Fruit fly (Drosophila melanogaster) whole organism, embryonic: ENCODE data around the gene Fas3.

ENCODE experiments used
- ATbp ChIP-seq: fragments of 200-800 bp; sonication (Bioruptor generic); optimal IDR thresholded peaks from 2 replicates; lab custom pipeline; 2017; ENCODE audit warnings: missing biosample characterization, mild to moderate bottlenecking, missing genetic modification characterization, missing genetic modification reagents
- Abd-B ChIP-seq: fragments of 200-800 bp; sonication (Bioruptor generic); optimal IDR thresholded peaks from 2 replicates; lab custom pipeline; 2018; ENCODE audit warnings: missing biosample characterization, mild to moderate bottlenecking, missing genetic modification characterization, moderate library complexity
- B-H2 ChIP-seq: fragments of 200-800 bp; sonication (Bioruptor generic); optimal IDR thresholded peaks from 2 replicates; lab custom pipeline; 2018; ENCODE audit warnings: missing biosample characterization, mild to moderate bottlenecking, missing genetic modification characterization
- BEAF-32 ChIP-seq: fragments of 200-800 bp; sonication (Bioruptor generic); optimal IDR thresholded peaks from 3 replicates; lab custom pipeline; 2017; ENCODE audit warnings: missing biosample characterization, missing genetic modification characterization, mild to moderate bottlenecking, moderate library complexity, missing genetic modification reagents
- CG10321 ChIP-seq: fragments of 200-800 bp; sonication (Bioruptor generic); IDR thresholded peaks from 2 replicates; pipeline ENCODE4 v1.3.6; 2022; ENCODE audit warnings: missing biosample characterization, missing genetic modification characterization
- CG10462 ChIP-seq: fragments of 200-800 bp; sonication (Bioruptor generic); optimal IDR thresholded peaks from 2 replicates; lab custom pipeline; 2016; ENCODE audit warnings: missing biosample characterization, missing genetic modification characterization
- CG10959 ChIP-seq: fragments of 200-800 bp; sonication (Bioruptor generic); IDR thresholded peaks from 2 replicates; pipeline ENCODE4 v1.3.6; 2022; ENCODE audit warnings: missing biosample characterization, missing genetic modification characterization
- CG12104 ChIP-seq: fragments of 200-800 bp; sonication (Bioruptor generic); optimal IDR thresholded peaks from 3 replicates; lab custom pipeline; 2016; ENCODE audit warnings: missing biosample characterization, missing genetic modification characterization
- CG14441 ChIP-seq: fragments of 200-800 bp; sonication (Bioruptor generic); IDR thresholded peaks from 2 replicates; pipeline ENCODE4 v1.3.6; 2022; ENCODE audit warnings: missing biosample characterization, missing genetic modification characterization
- CG2678 ChIP-seq: fragments of 200-800 bp; sonication (Bioruptor generic); optimal IDR thresholded peaks from 3 replicates; lab custom pipeline; 2019; ENCODE audit warnings: missing biosample characterization, mild to moderate bottlenecking, missing genetic modification characterization, moderate library complexity
- CG32772 ChIP-seq: fragments of 200-800 bp; sonication (Bioruptor generic); IDR thresholded peaks from 2 replicates; pipeline ENCODE4 v1.3.6; 2022; ENCODE audit warnings: missing biosample characterization, missing genetic modification characterization
- CG3407 ChIP-seq: fragments of 200-800 bp; sonication (Bioruptor generic); optimal IDR thresholded peaks from 2 replicates; lab custom pipeline; 2018; ENCODE audit warnings: missing biosample characterization, mild to moderate bottlenecking, missing genetic modification characterization
- CG4282 ChIP-seq: fragments of 200-800 bp; sonication (Bioruptor generic); optimal IDR thresholded peaks from 2 replicates; lab custom pipeline; 2016; ENCODE audit warnings: missing biosample characterization, missing genetic modification characterization
- CG43689 ChIP-seq: fragments of 200-800 bp; sonication (Bioruptor generic); IDR thresholded peaks from 2 replicates; pipeline ENCODE4 v1.3.6; 2022; ENCODE audit warnings: missing biosample characterization, missing genetic modification characterization
- CG5953 ChIP-seq: fragments of 200-800 bp; sonication (Bioruptor generic); IDR thresholded peaks from 2 replicates; pipeline ENCODE4 v1.3.6; 2022; ENCODE audit warnings: missing biosample characterization, missing genetic modification characterization
- CG6689 ChIP-seq: fragments of 200-800 bp; sonication (Bioruptor generic); IDR thresholded peaks from 2 replicates; pipeline ENCODE4 v1.3.6; 2022; ENCODE audit warnings: missing biosample characterization, missing genetic modification characterization
- CG7928 ChIP-seq: fragments of 200-800 bp; sonication (Bioruptor generic); optimal IDR thresholded peaks from 2 replicates; lab custom pipeline; 2017; ENCODE audit warnings: missing biosample characterization, mild to moderate bottlenecking, missing genetic modification characterization
- CG9727 ChIP-seq: fragments of 200-800 bp; sonication (Bioruptor generic); optimal IDR thresholded peaks from 3 replicates; lab custom pipeline; 2017; ENCODE audit warnings: missing biosample characterization, mild to moderate bottlenecking, missing genetic modification characterization
- Doc2 ChIP-seq: fragments of 200-800 bp; sonication (Bioruptor generic); IDR thresholded peaks from 2 replicates; pipeline ENCODE4 v1.3.6; 2022; ENCODE audit warnings: missing biosample characterization, missing genetic modification characterization
- NK7.1 ChIP-seq: fragments of 200-800 bp; sonication (Bioruptor generic); optimal IDR thresholded peaks from 3 replicates; lab custom pipeline; 2016; ENCODE audit warnings: missing biosample characterization, missing genetic modification characterization
- Nf-YA ChIP-seq: fragments of 200-800 bp; sonication (Bioruptor generic); IDR thresholded peaks from 2 replicates; pipeline ENCODE4 v1.3.6; 2022; ENCODE audit warnings: missing biosample characterization, missing genetic modification characterization
- Oli ChIP-seq: fragments of 200-800 bp; sonication (Bioruptor generic); optimal IDR thresholded peaks from 2 replicates; lab custom pipeline; 2018; ENCODE audit warnings: missing biosample characterization, mild to moderate bottlenecking, missing genetic modification characterization, moderate library complexity
- Sin3A ChIP-seq: fragments of >200 bp; optimal IDR thresholded peaks from 2 replicates; lab custom pipeline; 2018
- Sox102F ChIP-seq: fragments of 200-800 bp; sonication (Bioruptor generic); optimal IDR thresholded peaks from 2 replicates; lab custom pipeline; 2018; ENCODE audit warnings: missing biosample characterization, mild to moderate bottlenecking, missing genetic modification characterization, moderate library complexity
- Sry-β ChIP-seq: fragments of 200-800 bp; sonication (Bioruptor generic); optimal IDR thresholded peaks from 2 replicates; lab custom pipeline; 2018; ENCODE audit warnings: missing biosample characterization, mild to moderate bottlenecking, missing genetic modification characterization, moderate library complexity
- Sry-δ ChIP-seq: fragments of 200-800 bp; sonication (Bioruptor generic); optimal IDR thresholded peaks from 2 replicates; lab custom pipeline; 2016; ENCODE audit warnings: missing biosample characterization, missing genetic modification characterization
- Vsx1 ChIP-seq: fragments of 200-800 bp; sonication (Bioruptor generic); optimal IDR thresholded peaks from 2 replicates; lab custom pipeline; 2017; ENCODE audit warnings: missing biosample characterization, mild to moderate bottlenecking, missing genetic modification characterization, missing genetic modification reagents
- abd-A ChIP-seq: fragments of 200-800 bp; sonication (Bioruptor generic); optimal IDR thresholded peaks from 3 replicates; lab custom pipeline; 2019; ENCODE audit warnings: missing biosample characterization, mild to moderate bottlenecking, missing genetic modification characterization, moderate library complexity
- ap ChIP-seq: fragments of 200-800 bp; sonication (Bioruptor generic); IDR thresholded peaks from 2 replicates; pipeline ENCODE4 v1.3.6; 2022; ENCODE audit warnings: missing biosample characterization, missing genetic modification characterization
- ash1 ChIP-seq: fragments of 200-800 bp; sonication (Bioruptor generic); optimal IDR thresholded peaks from 2 replicates; lab custom pipeline; 2018; ENCODE audit warnings: missing biosample characterization, mild to moderate bottlenecking, missing genetic modification characterization
- br ChIP-seq: fragments of >200 bp; optimal IDR thresholded peaks from 2 replicates; lab custom pipeline; 2017
- cad ChIP-seq: fragments of >200 bp; optimal IDR thresholded peaks from 2 replicates; lab custom pipeline; 2017; ENCODE audit warnings: missing biosample characterization, missing genetic modification characterization
- crol ChIP-seq: fragments of 200-800 bp; sonication (Bioruptor generic); IDR thresholded peaks from 2 replicates; pipeline ENCODE4 v1.3.6; 2022; ENCODE audit warnings: missing biosample characterization, missing genetic modification characterization
- dysf ChIP-seq: fragments of 200-800 bp; sonication (Bioruptor generic); IDR thresholded peaks from 3 replicates; pipeline ENCODE4 v1.3.6; 2022; ENCODE audit warnings: missing biosample characterization, missing genetic modification characterization
- gce ChIP-seq: fragments of 200-800 bp; sonication (Bioruptor generic); IDR thresholded peaks from 3 replicates; pipeline ENCODE4 v1.3.6; 2022; ENCODE audit warnings: missing biosample characterization, missing genetic modification characterization
- gt ChIP-seq: fragments of 200-800 bp; sonication (Bioruptor generic); IDR thresholded peaks from 2 replicates; pipeline ENCODE4 v1.3.6; 2022; ENCODE audit warnings: missing biosample characterization, missing genetic modification characterization
- jing ChIP-seq: fragments of 200-800 bp; sonication (Bioruptor generic); optimal IDR thresholded peaks from 2 replicates; lab custom pipeline; 2018; ENCODE audit warnings: missing biosample characterization, mild to moderate bottlenecking, missing genetic modification characterization
- jumu ChIP-seq: fragments of 200-800 bp; sonication (Bioruptor generic); optimal IDR thresholded peaks from 3 replicates; lab custom pipeline; 2016; ENCODE audit warnings: missing biosample characterization, missing genetic modification characterization
- ken ChIP-seq: fragments of 200-800 bp; sonication (Bioruptor generic); IDR thresholded peaks from 3 replicates; pipeline ENCODE4 v1.3.6; 2022; ENCODE audit warnings: missing biosample characterization, missing genetic modification characterization
- lilli ChIP-seq: fragments of 200-800 bp; sonication (Bioruptor generic); optimal IDR thresholded peaks from 3 replicates; lab custom pipeline; 2016; ENCODE audit warnings: missing biosample characterization, missing genetic modification characterization
- odd ChIP-seq: fragments of 200-800 bp; sonication (Bioruptor generic); optimal IDR thresholded peaks from 2 replicates; lab custom pipeline; 2017; ENCODE audit warnings: missing biosample characterization, mild to moderate bottlenecking, missing genetic modification characterization
- p53 ChIP-seq: fragments of 200-800 bp; sonication (Bioruptor generic); optimal IDR thresholded peaks from 2 replicates; lab custom pipeline; 2016; ENCODE audit warnings: missing biosample characterization, missing genetic modification characterization
- pan ChIP-seq, 4 experiments: fragments of >200 bp in 3 of 4; fragments of 200-800 bp in 1 of 4; sonication (Bioruptor generic) in 1 of 4; optimal IDR thresholded peaks in 3 of 4; IDR thresholded peaks in 1 of 4; 2 replicates each; pipeline versions ENCODE4 v1.3.6 to Lab custom; 2017 to 2022; ENCODE audit warnings: missing biosample characterization in 2 of 4, missing genetic modification characterization in 2 of 4, mixed read lengths in 1 of 4
- psq ChIP-seq: fragments of 200-800 bp; sonication (Bioruptor generic); optimal IDR thresholded peaks from 2 replicates; lab custom pipeline; 2017; ENCODE audit warnings: missing biosample characterization, missing genetic modification characterization
- seq ChIP-seq: fragments of 200-800 bp; sonication (Bioruptor generic); IDR thresholded peaks from 2 replicates; pipeline ENCODE4 v1.3.6; 2022; ENCODE audit warnings: missing biosample characterization, missing genetic modification characterization
- sima ChIP-seq: fragments of 200-800 bp; sonication (Bioruptor generic); optimal IDR thresholded peaks from 2 replicates; lab custom pipeline; 2016; ENCODE audit warnings: missing biosample characterization, missing genetic modification characterization
- sna ChIP-seq: fragments of 200-800 bp; sonication (Bioruptor generic); IDR thresholded peaks from 2 replicates; pipeline ENCODE4 v1.3.6; 2022; ENCODE audit warnings: missing biosample characterization, missing genetic modification characterization; ENCODE audit not compliant: partially characterized antibody
- sqz ChIP-seq: fragments of 200-800 bp; sonication (Bioruptor generic); optimal IDR thresholded peaks from 3 replicates; lab custom pipeline; 2018; ENCODE audit warnings: missing biosample characterization, mild to moderate bottlenecking, missing genetic modification characterization
- trh ChIP-seq: fragments of 200-800 bp; sonication (Bioruptor generic); optimal IDR thresholded peaks from 2 replicates; lab custom pipeline; 2016; ENCODE audit warnings: missing biosample characterization, missing genetic modification characterization
- usp ChIP-seq: fragments of >200 bp; optimal IDR thresholded peaks from 2 replicates; lab custom pipeline; 2017; ENCODE audit warnings: missing biosample characterization, missing genetic modification characterization
- vvl ChIP-seq: fragments of 200-800 bp; sonication (Bioruptor generic); IDR thresholded peaks from 2 replicates; pipeline ENCODE4 v1.3.6; 2022; ENCODE audit warnings: missing biosample characterization, missing genetic modification characterization

Gene Fas3

DNA sequence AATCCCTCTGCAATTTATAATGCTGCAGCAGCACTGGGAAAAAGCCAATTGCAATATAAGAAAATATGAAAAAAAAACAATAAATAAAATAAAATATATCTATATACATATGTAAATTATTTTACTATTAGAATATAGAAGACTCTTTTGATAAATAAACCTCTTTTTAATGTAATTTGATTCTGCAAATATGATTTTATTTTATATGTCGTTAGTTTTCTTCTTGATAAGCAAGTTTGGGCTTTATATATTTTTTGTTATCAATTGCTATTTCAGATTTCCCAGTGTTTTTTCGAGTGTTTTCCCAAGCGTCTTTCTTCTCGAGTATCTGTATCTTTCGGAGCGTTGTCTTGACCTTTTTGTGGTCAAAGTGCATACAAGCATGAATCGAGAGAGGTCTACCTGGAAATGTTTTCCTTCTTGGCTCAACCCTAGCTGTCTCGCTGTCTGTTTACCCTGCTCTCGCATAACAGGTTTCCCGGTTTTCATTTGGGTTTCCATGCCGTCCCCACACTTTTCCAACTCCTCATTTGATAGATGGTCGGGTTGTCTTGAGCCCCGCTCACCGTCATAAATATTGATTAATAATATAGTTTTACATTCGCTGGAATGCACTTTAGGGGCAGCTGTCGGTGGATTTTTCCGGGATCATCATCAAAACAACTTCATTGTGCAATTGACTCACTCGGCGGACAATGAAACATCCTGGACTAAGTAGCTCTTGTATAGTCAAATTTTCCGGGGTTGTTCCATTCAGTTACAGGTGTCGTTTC is 14.7 kb upstream of the Fas3 start (continued):
- TF ChIP-seq cad (GFP tag; lab: Kevin White, UChicago) (no peak), pan (optimal IDR thresholded peaks at IDR 0.05; lab: Kevin White, UChicago) (no peak), pan (GFP tag; optimal IDR thresholded peaks at IDR 0.05 in 1 of 2, IDR thresholded peaks at IDR 0.05 in 1 of 2) (no peak), CG9727 (GFP tag; lab: Kevin White, UChicago) (peak; percentile 87), Sox102F (GFP tag; lab: Kevin White, UChicago) (peak; percentile 73), ATbp (GFP tag; lab: Kevin White, UChicago) (peak; percentile 39), lilli (GFP tag; lab: Kevin White, UChicago) (no peak), trh (no peak), vvl (no peak), CG10321 (GFP tag; lab: Robert Waterston, UW) (no peak), CG32772 (GFP tag; lab: Robert Waterston, UW) (peak; percentile 36; the same call in 1 of the 2 replicates), gt (GFP tag; lab: Robert Waterston, UW) (0 out of 2 replicates have a peak, but pooled peaks have one; percentile 30), abd-A (tag; lab: Kevin White, UChicago) (no peak), CG10462 (peak; percentile 32), Sry-δ (GFP tag; lab: Kevin White, UChicago) (no peak), CG4282 (GFP tag; lab: Kevin White, UChicago) (no peak), sima (GFP tag; lab: Kevin White, UChicago) (no peak), Doc2 (no peak), Sry-β (GFP tag; lab: Kevin White, UChicago) (no peak), ap (GFP tag; lab: Robert Waterston, UW) (no peak), Vsx1 (GFP tag; lab: Kevin White, UChicago) (no peak), CG2678 (peak; percentile 79), Nf-YA (GFP tag; lab: Robert Waterston, UW) (no peak), CG5953 (GFP tag; lab: Robert Waterston, UW) (no peak), crol (GFP tag; lab: Robert Waterston, UW) (no peak), sqz (GFP tag; lab: Kevin White, UChicago) (peak; percentile 75), CG7928 (no peak), jing (GFP tag; lab: Kevin White, UChicago) (no peak), usp (no peak), NK7.1 (GFP tag; lab: Kevin White, UChicago) (no peak), Abd-B (peak; percentile 48), jumu (no peak), CG43689 (no peak), br (no peak), B-H2 (GFP tag; lab: Kevin White, UChicago) (no peak), dysf (GFP tag; lab: Robert Waterston, UW) (no peak; the same call in 2 of the 3 replicates), psq (peak; percentile 10), CG10959 (0 out of 2 replicates have a peak, but pooled peaks have one; percentile 44), CG14441 (GFP tag; lab: Robert Waterston, UW) (no peak), BEAF-32 (GFP tag; lab: Kevin White, UChicago) (no peak), sna (GFP tag; lab: Robert Waterston, UW) (no peak), gce (GFP tag; lab: Robert Waterston, UW) (no peak), ash1 (GFP tag; lab: Kevin White, UChicago) (no peak), CG3407 (GFP tag; lab: Kevin White, UChicago) (peak; percentile 48), p53 (GFP tag; lab: Kevin White, UChicago) (no peak), odd (GFP tag; lab: Kevin White, UChicago) (peak; percentile 20), CG6689 (peak; percentile 79), seq (GFP tag; lab: Robert Waterston, UW) (no peak), CG12104 (peak; percentile 43), Oli (peak; percentile 71), ken (no peak; the same call in 2 of the 3 replicates), Sin3A (lab: Kevin White, UChicago) (no peak)
